Fruit fly (Drosophila melanogaster) whole organism, embryonic: ENCODE results near the gene CG33298.

Source experiments
- Bgb ChIP-seq: fragments of 200-800 bp; sonication (Bioruptor generic); IDR thresholded peaks from 2 replicates; pipeline ENCODE4 v1.3.6; 2022; ENCODE audit warnings: missing biosample characterization, missing genetic modification characterization; ENCODE audit not compliant: partially characterized antibody
- CG12071 ChIP-seq: fragments of 200-800 bp; sonication (Bioruptor generic); optimal IDR thresholded peaks from 3 replicates; lab custom pipeline; 2018; ENCODE audit warnings: missing biosample characterization, mild to moderate bottlenecking, missing genetic modification characterization
- CG16863 ChIP-seq: fragments of 200-800 bp; sonication (Bioruptor generic); optimal IDR thresholded peaks from 3 replicates; lab custom pipeline; 2016; ENCODE audit warnings: missing biosample characterization, missing genetic modification characterization
- CG8478 ChIP-seq: fragments of >200 bp; optimal IDR thresholded peaks from 2 replicates; lab custom pipeline; 2018
- D19A ChIP-seq: fragments of 200-800 bp; optimal IDR thresholded peaks from 3 replicates; lab custom pipeline; 2019; ENCODE audit warnings: missing biosample characterization, mild to moderate bottlenecking, missing genetic modification characterization, moderate library complexity
- MESR4 ChIP-seq: fragments of 200-800 bp; sonication (Bioruptor generic); optimal IDR thresholded peaks from 2 replicates; lab custom pipeline; 2018; ENCODE audit warnings: missing biosample characterization, mild to moderate bottlenecking, missing genetic modification characterization, moderate library complexity
- usp ChIP-seq: fragments of >200 bp; optimal IDR thresholded peaks from 2 replicates; lab custom pipeline; 2017; ENCODE audit warnings: missing biosample characterization, missing genetic modification characterization

DNA sequence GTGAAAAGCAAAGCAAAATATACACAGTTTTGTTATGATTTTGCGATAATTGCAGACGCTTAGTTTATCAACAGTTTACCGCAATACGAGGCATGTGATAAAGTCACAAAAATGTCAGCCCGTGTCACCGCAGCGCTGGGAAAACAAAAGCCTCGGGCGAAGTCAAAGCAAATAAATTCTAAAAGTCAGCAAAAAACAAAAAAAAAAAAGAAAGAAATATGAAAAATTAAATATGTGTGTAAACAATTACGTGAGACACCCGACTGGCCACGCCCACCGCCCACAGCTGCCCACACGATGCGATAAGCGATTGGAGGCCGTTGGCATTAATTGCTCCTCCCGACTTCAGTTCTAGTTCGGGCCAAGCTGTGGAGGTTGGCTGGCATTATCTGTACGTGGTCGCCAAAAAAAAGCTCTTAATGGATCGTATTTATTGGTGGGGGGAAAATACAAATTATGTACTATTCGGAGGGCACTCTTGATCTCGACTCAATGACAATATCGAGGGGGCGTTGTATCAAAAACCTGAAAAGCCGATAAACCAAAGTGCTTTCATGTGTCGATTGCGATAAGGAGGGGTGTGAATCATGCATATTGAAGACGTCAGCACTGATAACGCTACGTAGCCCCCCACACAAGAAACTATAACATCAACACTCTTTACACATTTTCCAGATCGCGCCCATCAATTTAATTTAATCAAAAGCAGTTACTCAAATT, 35.7 kb upstream of the CG33298 start:
- TF ChIP-seq usp (GFP tag; lab: Kevin White, UChicago) (no peak), Bgb (GFP tag; lab: Robert Waterston, UW) (no peak), CG12071 (GFP tag; lab: Kevin White, UChicago) (no peak), D19A (no peak), MESR4 (GFP tag; lab: Kevin White, UChicago) (no peak), CG8478 (no peak), CG16863 (no peak)
